Fruit fly (Drosophila melanogaster): Measurements from ENCODE around the gene fred.

DNA sequence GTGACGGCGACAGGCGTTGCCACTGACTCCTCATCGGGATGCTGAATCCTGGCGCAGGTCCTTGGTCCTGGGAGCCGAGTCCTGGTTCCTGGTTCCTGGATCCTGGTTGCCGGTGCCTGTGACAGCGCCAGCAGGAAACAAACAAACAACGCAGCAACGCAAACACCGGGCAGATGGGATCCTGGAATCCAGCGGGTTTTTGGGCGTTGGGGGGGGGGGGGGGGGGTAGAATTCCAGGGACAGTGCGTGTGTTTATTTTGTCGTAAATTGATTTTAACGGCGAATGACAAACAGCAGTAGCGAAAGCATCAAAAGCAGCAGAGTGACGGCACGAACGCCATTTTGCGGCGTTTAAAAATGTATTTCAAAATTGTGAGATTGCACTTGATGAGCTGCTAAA is 51.2 kb downstream of the fred start:
- TF ChIP-seq Myc (optimal IDR thresholded peaks at IDR 0.05) (no peak), h (optimal IDR thresholded peaks at IDR 0.05) (no peak)

Data from Kc167 (cell line).